Worm (Caenorhabditis elegans) whole organism, L4 larva: Measurements from ENCODE around the gene H04J21.1.

Experiments used
- F10B5.3 ChIP-seq: sonication (generic microtip); optimal IDR thresholded peaks from 2 replicates; lab custom pipeline; 2016; ENCODE audit warnings: mild to moderate bottlenecking, missing genetic modification characterization, missing compliant biosample characterization
- ama-1 ChIP-seq: fragments of 150-350 bp; optimal IDR thresholded peaks from 2 replicates; lab custom pipeline; 2014; ENCODE audit warnings: inconsistent platforms, mixed read lengths
- mep-1 ChIP-seq: fragments of 150-350 bp; sonication (generic microtip); optimal IDR thresholded peaks from 3 replicates; lab custom pipeline; 2014; ENCODE audit warnings: missing biosample characterization, missing genetic modification characterization
- nhr-10 ChIP-seq: fragments of 150-350 bp; optimal IDR thresholded peaks from 2 replicates; lab custom pipeline; 2014; ENCODE audit warnings: missing biosample characterization, missing genetic modification characterization
- nhr-77 ChIP-seq: fragments of 150-350 bp; optimal IDR thresholded peaks from 2 replicates; lab custom pipeline; 2014; ENCODE audit warnings: missing biosample characterization, missing genetic modification characterization
- unc-130 ChIP-seq: sonication (generic microtip); optimal IDR thresholded peaks from 2 replicates; lab custom pipeline; 2016; ENCODE audit warnings: missing genetic modification reagents, missing genetic modification characterization, missing compliant biosample characterization

DNA sequence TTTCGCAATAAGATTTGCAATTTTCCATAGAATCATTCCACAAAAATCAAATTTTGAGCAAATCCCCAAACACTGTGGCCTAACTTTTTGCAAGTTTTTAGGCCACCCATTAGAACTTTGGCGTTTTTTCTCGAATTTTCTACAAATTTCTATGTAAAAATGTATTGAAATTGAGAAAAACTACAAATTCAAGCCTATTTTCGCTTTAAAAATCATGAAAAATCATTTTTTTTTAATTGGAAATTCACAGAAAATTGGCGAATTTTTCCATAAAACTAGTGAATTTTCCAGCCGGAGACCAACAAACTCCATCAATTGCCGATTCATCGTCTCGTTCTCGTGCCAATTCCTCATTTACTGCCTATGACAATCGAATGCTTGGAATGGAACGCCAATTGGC is 21.8 kb downstream of the H04J21.1 start:
- no peak for TF ChIP-seq F10B5.3 (tag; lab: Kevin White, UChicago)
- no peak for TF ChIP-seq unc-130
- no peak for TF ChIP-seq nhr-10 (tag; lab: Kevin White, UChicago)
- no peak for TF ChIP-seq nhr-77 (tag; lab: Kevin White, UChicago)
- TF ChIP-seq mep-1 = no peak
- TF ChIP-seq ama-1 (lab: Kevin White, UChicago) = no peak
